Worm (Caenorhabditis elegans): ENCODE results near the gene F56D6.6.

F56D6.6 gene

ce11 chrIV:3874417-3874816 lies 28.6 kb upstream of the F56D6.6 start (continued):
- TF ChIP-seq skn-1 (tag; optimal IDR thresholded peaks at IDR 0.05) = no peak
- TF ChIP-seq jun-1 (tag; optimal IDR thresholded peaks at IDR 0.05) = no peak
- TF ChIP-seq zfp-2 (tag; optimal IDR thresholded peaks at IDR 0.05) = no peak
- TF ChIP-seq dmd-6 (GFP tag; IDR thresholded peaks at IDR 0.05) = peak; percentile 64
- peak; percentile 14 for TF ChIP-seq nhr-11 (tag; optimal IDR thresholded peaks at IDR 0.05)
- no peak for TF ChIP-seq F26F4.8 (GFP tag; conservative IDR thresholded peaks at IDR 0.05)

DNA sequence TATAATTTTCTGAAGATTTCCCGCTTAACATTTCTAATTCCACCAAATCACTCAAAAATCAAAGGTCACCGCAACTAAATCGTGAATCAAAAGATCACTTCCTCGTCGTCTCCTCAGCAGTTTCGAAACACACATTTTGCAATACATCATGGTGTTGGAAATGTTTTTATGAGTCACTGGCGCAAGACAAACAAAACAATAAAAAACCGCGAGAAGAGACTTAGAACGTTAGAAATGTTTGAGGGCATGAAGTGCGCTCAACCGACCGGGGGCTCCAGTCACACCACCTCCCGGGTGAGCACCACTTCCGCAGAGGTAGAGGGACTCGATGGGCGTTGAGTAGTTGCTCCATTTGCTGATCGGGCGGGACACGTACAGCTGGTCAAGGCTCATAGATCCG lies 27.8 kb upstream of the F56D6.6 start:
- no peak for TF ChIP-seq Y75B8A.6 (GFP tag; IDR thresholded peaks at IDR 0.05)
- no peak for TF ChIP-seq madf-5 (GFP tag; IDR thresholded peaks at IDR 0.05)
- TF ChIP-seq F49E8.2 (tag; optimal IDR thresholded peaks at IDR 0.05; ENCODE audit: borderline replicate concordance) = no peak
- TF ChIP-seq ztf-11 (tag; optimal IDR thresholded peaks at IDR 0.05) = no peak
- TF ChIP-seq dpl-1 (GFP tag; optimal IDR thresholded peaks at IDR 0.05) = no peak
- TF ChIP-seq zip-11 (GFP tag; IDR thresholded peaks at IDR 0.05) = no peak
- TF ChIP-seq ztf-7 (tag; optimal IDR thresholded peaks at IDR 0.05) = no peak
- no peak for TF ChIP-seq nhr-111 (GFP tag; optimal IDR thresholded peaks at IDR 0.05)
- TF ChIP-seq nhr-77 (tag; optimal IDR thresholded peaks at IDR 0.05) = no peak
- no peak for TF ChIP-seq R02D3.7 (tag; optimal IDR thresholded peaks at IDR 0.05)
- no peak for TF ChIP-seq lin-1 (GFP tag; IDR thresholded peaks at IDR 0.05)
- TF ChIP-seq duxl-1 (tag; optimal IDR thresholded peaks at IDR 0.05; ENCODE audit: poor library complexity) = no peak
- TF ChIP-seq F10B5.3 (tag; optimal IDR thresholded peaks at IDR 0.05) = no peak
- TF ChIP-seq ctbp-1 (GFP tag; IDR thresholded peaks at IDR 0.05) = no peak
- peak; percentile 42 for TF ChIP-seq lin-13 (GFP tag; optimal IDR thresholded peaks at IDR 0.05)
- TF ChIP-seq aha-1 (tag) = no peak
- no peak for TF ChIP-seq ZK546.5 (tag; optimal IDR thresholded peaks at IDR 0.05)
- no peak for TF ChIP-seq egl-27 (tag; optimal IDR thresholded peaks at IDR 0.05)
- TF ChIP-seq zfp-2 (tag; optimal IDR thresholded peaks at IDR 0.05) = no peak
- no peak for TF ChIP-seq unc-130 (GFP tag; optimal IDR thresholded peaks at IDR 0.05)
- TF ChIP-seq ceh-62 (tag; optimal IDR thresholded peaks at IDR 0.05) = no peak
- no peak for TF ChIP-seq unc-62 (GFP tag; optimal IDR thresholded peaks at IDR 0.05 in 1 of 2)
- no peak for TF ChIP-seq unc-62 (tag; optimal IDR thresholded peaks at IDR 0.05)
- peak in 1 of 2 experiments; percentile 7 for TF ChIP-seq daf-16 (GFP tag; optimal IDR thresholded peaks at IDR 0.05)
- peak; percentile 78 for TF ChIP-seq daf-16 (tag; optimal IDR thresholded peaks at IDR 0.05)
- peak; percentile 73 for TF ChIP-seq dmd-6 (GFP tag; IDR thresholded peaks at IDR 0.05)
- TF ChIP-seq hmg-1.1 (GFP tag; IDR thresholded peaks at IDR 0.05) = no peak
- no peak for TF ChIP-seq egl-43 (GFP tag; IDR thresholded peaks at IDR 0.05)
- no peak for TF ChIP-seq snpc-1.2 (GFP tag; IDR thresholded peaks at IDR 0.05)
- no peak for TF ChIP-seq ZK337.2 (GFP tag; IDR thresholded peaks at IDR 0.05)
- no peak for TF ChIP-seq ama-1 (optimal IDR thresholded peaks at IDR 0.05)
- TF ChIP-seq nhr-48 (tag; optimal IDR thresholded peaks at IDR 0.05) = peak; percentile 22
- peak; percentile 57 for TF ChIP-seq mes-2 (tag; optimal IDR thresholded peaks at IDR 0.05; ENCODE audit: poor library complexity, severe bottlenecking)
- TF ChIP-seq pqm-1 (tag; optimal IDR thresholded peaks at IDR 0.05) = peak; percentile 24
- TF ChIP-seq nhr-25 (tag; optimal IDR thresholded peaks at IDR 0.05; ENCODE audit: borderline replicate concordance, insufficient read depth) = no peak
- no peak for TF ChIP-seq Y5F2A.4 (GFP tag; optimal IDR thresholded peaks at IDR 0.05)
- peak; percentile 7 for TF ChIP-seq nhr-28 (tag; optimal IDR thresholded peaks at IDR 0.05)
- no peak for TF ChIP-seq nhr-41 (GFP tag; IDR thresholded peaks at IDR 0.05)
- TF ChIP-seq F26F4.8 (GFP tag; conservative IDR thresholded peaks at IDR 0.05) = no peak
- no peak for TF ChIP-seq saeg-2 (GFP tag; IDR thresholded peaks at IDR 0.05)
- no peak for TF ChIP-seq ceh-44 (GFP tag; IDR thresholded peaks at IDR 0.05)
- TF ChIP-seq dmd-8 (GFP tag; IDR thresholded peaks at IDR 0.05) = no peak
- no peak for TF ChIP-seq dmd-9 (GFP tag; IDR thresholded peaks at IDR 0.05)
- TF ChIP-seq zag-1 (tag; optimal IDR thresholded peaks at IDR 0.05) = no peak
- TF ChIP-seq hif-1 (tag; optimal IDR thresholded peaks at IDR 0.05) = peak in 1 of 2 experiments; percentile 41
- no peak for TF ChIP-seq nhr-11 (tag; optimal IDR thresholded peaks at IDR 0.05)
- TF ChIP-seq hlh-30 (tag; optimal IDR thresholded peaks at IDR 0.05; ENCODE audit: insufficient read depth) = peak; percentile 73
- no peak for TF ChIP-seq D1046.2 (GFP tag; IDR thresholded peaks at IDR 0.05)

Measured in whole organism, L4 larva.